Worm (Caenorhabditis elegans): ENCODE results near the gene F49E12.12.

DNA sequence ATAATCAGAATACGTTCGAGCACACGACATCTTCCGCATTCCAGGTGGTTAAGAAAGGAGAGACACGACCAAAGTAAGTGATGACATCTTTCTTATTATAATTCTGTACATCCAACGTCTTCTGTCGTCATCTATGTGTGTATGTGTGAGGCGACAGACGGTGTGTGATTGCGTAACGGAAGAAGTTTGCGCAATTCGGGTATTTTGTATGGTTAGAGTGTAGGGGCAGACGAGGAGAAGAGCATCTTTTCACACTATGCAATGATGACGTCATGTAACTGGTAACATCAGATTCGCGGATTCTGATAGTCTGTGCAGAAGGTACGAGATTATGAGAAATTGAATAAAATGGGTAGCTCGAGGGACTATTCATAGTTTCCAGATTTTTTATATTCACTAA, 33.7 kb downstream of the F49E12.12 start:
- no peak for TF ChIP-seq W03F9.2 (tag; optimal IDR thresholded peaks at IDR 0.05)
- TF ChIP-seq dao-5 (tag; optimal IDR thresholded peaks at IDR 0.05), result no peak
- TF ChIP-seq him-1 (tag; optimal IDR thresholded peaks at IDR 0.05), result no peak
